Worm (Caenorhabditis elegans): ENCODE measurements around the gene CD4.11.

DNA sequence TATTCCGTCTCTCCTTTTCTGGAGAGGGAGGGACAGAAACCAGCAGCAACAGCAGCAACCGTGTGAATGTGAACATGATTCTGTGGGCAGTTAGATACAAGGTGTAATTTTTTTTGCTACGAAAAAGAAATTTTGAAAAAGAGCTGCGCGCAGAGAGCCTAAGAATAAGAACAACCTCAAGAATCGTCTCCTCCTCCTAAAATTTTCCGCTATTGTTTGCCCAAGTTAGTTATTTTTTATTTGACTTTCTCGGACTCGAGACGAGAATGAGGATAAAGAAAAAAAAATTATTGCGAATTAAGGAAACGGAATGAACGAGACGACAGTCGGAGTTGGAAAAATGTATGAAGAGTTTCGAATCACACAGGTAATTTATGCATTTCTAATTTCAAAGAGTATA, 26.3 kb upstream of the CD4.11 start, which contains the start of gene glb-5:
- TF ChIP-seq lsy-2 (tag; optimal IDR thresholded peaks at IDR 0.05) (no peak), nhr-12 (tag; optimal IDR thresholded peaks at IDR 0.05) (no peak), ztf-11 (tag; optimal IDR thresholded peaks at IDR 0.05) (no peak), sptf-1 (tag; optimal IDR thresholded peaks at IDR 0.05) (no peak), nhr-76 (tag; optimal IDR thresholded peaks at IDR 0.05) (no peak), ceh-43 (GFP tag; optimal IDR thresholded peaks at IDR 0.05) (no peak), lin-32 (GFP tag; optimal IDR thresholded peaks at IDR 0.05) (no peak), unc-62 (GFP tag; optimal IDR thresholded peaks at IDR 0.05) (no peak), elt-1 (tag; optimal IDR thresholded peaks at IDR 0.05; ENCODE audit: borderline replicate concordance, insufficient read depth) (no peak), mep-1 (tag; optimal IDR thresholded peaks at IDR 0.05) (no peak), elt-3 (tag; optimal IDR thresholded peaks at IDR 0.05) (no peak), tbx-8 (GFP tag; optimal IDR thresholded peaks at IDR 0.05) (no peak)
